Worm (Caenorhabditis elegans) whole organism, L2 larva: ENCODE results near the gene fbxa-211.

ENCODE experiments used
- F13H6.1 ChIP-seq: sonication (generic microtip); optimal IDR thresholded peaks from 2 replicates; lab custom pipeline; 2016; ENCODE audit warnings: missing genetic modification characterization, missing compliant biosample characterization
- R02D3.7 ChIP-seq: fragments of 150-350 bp; optimal IDR thresholded peaks from 2 replicates; lab custom pipeline; 2014; ENCODE audit warnings: missing biosample characterization, missing genetic modification characterization
- Y55F3AM.14 ChIP-seq: fragments of 200-800 bp; sonication (Bioruptor generic); optimal IDR thresholded peaks from 2 replicates; lab custom pipeline; 2018; ENCODE audit warnings: mild to moderate bottlenecking, missing genetic modification characterization, missing compliant biosample characterization
- ZK546.5 ChIP-seq: sonication (generic microtip); optimal IDR thresholded peaks from 2 replicates; lab custom pipeline; 2017; ENCODE audit warnings: missing biosample characterization, missing genetic modification characterization
- alr-1 ChIP-seq: fragments of 150-350 bp; optimal IDR thresholded peaks from 2 replicates; lab custom pipeline; 2014; ENCODE audit warnings: missing biosample characterization, missing genetic modification characterization
- aly-2 ChIP-seq: fragments of 150-350 bp; optimal IDR thresholded peaks from 2 replicates; lab custom pipeline; 2014; ENCODE audit warnings: missing biosample characterization, missing genetic modification characterization
- blmp-1 ChIP-seq: sonication (generic microtip); optimal IDR thresholded peaks from 2 replicates; lab custom pipeline; 2017; ENCODE audit warnings: missing genetic modification characterization, mild to moderate bottlenecking, missing compliant biosample characterization, antibody characterized with exemption, moderate library complexity; ENCODE audit not compliant: insufficient read depth
- ceh-16 ChIP-seq: fragments of 150-350 bp; optimal IDR thresholded peaks from 2 replicates; lab custom pipeline; 2014; ENCODE audit warnings: missing biosample characterization, missing genetic modification characterization
- ceh-82 ChIP-seq: fragments of 150-350 bp; optimal IDR thresholded peaks from 2 replicates; lab custom pipeline; 2014; ENCODE audit warnings: missing biosample characterization, missing genetic modification characterization
- egl-27 ChIP-seq: sonication (generic microtip); optimal IDR thresholded peaks from 3 replicates; lab custom pipeline; 2017; ENCODE audit warnings: missing biosample characterization, missing genetic modification reagents, missing genetic modification characterization
- elt-1 ChIP-seq: fragments of 150-350 bp; optimal IDR thresholded peaks from 2 replicates; lab custom pipeline; 2014; ENCODE audit warnings: missing biosample characterization, missing genetic modification characterization
- elt-3 ChIP-seq: sonication (generic microtip); optimal IDR thresholded peaks from 2 replicates; lab custom pipeline; 2017; ENCODE audit warnings: missing biosample characterization, missing genetic modification characterization
- fos-1 ChIP-seq: fragments of 150-350 bp; optimal IDR thresholded peaks from 2 replicates; lab custom pipeline; 2014; ENCODE audit warnings: missing biosample characterization, missing genetic modification characterization
- gmeb-1 ChIP-seq: fragments of 150-350 bp; optimal IDR thresholded peaks from 2 replicates; lab custom pipeline; 2014; ENCODE audit warnings: missing biosample characterization, missing genetic modification characterization
- lin-13 ChIP-seq: fragments of 150-350 bp; optimal IDR thresholded peaks from 2 replicates; lab custom pipeline; 2014; ENCODE audit warnings: missing biosample characterization, missing genetic modification reagents, missing genetic modification characterization
- lin-39 ChIP-seq: fragments of 150-350 bp; optimal IDR thresholded peaks from 2 replicates; lab custom pipeline; 2014; ENCODE audit warnings: missing biosample characterization, missing genetic modification reagents, missing genetic modification characterization
- lsy-2 ChIP-seq, 2 experiments: fragments of 150-350 bp in 1 of 2; sonication (generic microtip) in 1 of 2; optimal IDR thresholded peaks; 2 replicates each; lab custom pipeline; 2014 to 2017; ENCODE audit warnings: missing biosample characterization in 2 of 2, missing genetic modification characterization in 2 of 2
- mab-5 ChIP-seq: fragments of 150-350 bp; optimal IDR thresholded peaks from 2 replicates; lab custom pipeline; 2014; ENCODE audit warnings: missing biosample characterization, missing genetic modification characterization
- mbf-1 ChIP-seq: sonication (generic microtip); optimal IDR thresholded peaks from 2 replicates; lab custom pipeline; 2017; ENCODE audit warnings: missing biosample characterization, missing genetic modification characterization
- mdl-1 ChIP-seq, 2 experiments: fragments of 150-350 bp in 1 of 2; sonication (generic microtip) in 1 of 2; optimal IDR thresholded peaks; 2 replicates each; lab custom pipeline; 2017; ENCODE audit warnings: missing biosample characterization in 2 of 2, missing genetic modification characterization in 2 of 2
- nhr-10 ChIP-seq: sonication (generic microtip); optimal IDR thresholded peaks from 2 replicates; lab custom pipeline; 2017; ENCODE audit warnings: missing biosample characterization, missing genetic modification characterization
- nhr-11 ChIP-seq: fragments of 150-350 bp; optimal IDR thresholded peaks from 2 replicates; lab custom pipeline; 2014; ENCODE audit warnings: missing biosample characterization, missing genetic modification characterization
- nhr-12 ChIP-seq: fragments of 150-350 bp; optimal IDR thresholded peaks from 2 replicates; lab custom pipeline; 2014; ENCODE audit warnings: missing biosample characterization, missing genetic modification characterization
- nhr-129 ChIP-seq: fragments of 150-350 bp; optimal IDR thresholded peaks from 2 replicates; lab custom pipeline; 2014; ENCODE audit warnings: missing biosample characterization, missing genetic modification characterization
- nhr-21 ChIP-seq: fragments of 150-350 bp; optimal IDR thresholded peaks from 2 replicates; lab custom pipeline; 2014; ENCODE audit warnings: missing biosample characterization, missing genetic modification characterization
- nhr-23 ChIP-seq: fragments of 150-350 bp; optimal IDR thresholded peaks from 2 replicates; lab custom pipeline; 2014; ENCODE audit warnings: missing biosample characterization, missing genetic modification reagents, missing genetic modification characterization
- nhr-237 ChIP-seq: fragments of 150-350 bp; optimal IDR thresholded peaks from 2 replicates; lab custom pipeline; 2014; ENCODE audit warnings: missing biosample characterization, missing genetic modification characterization
- nhr-25 ChIP-seq: fragments of 150-350 bp; sonication (generic microtip); optimal IDR thresholded peaks from 3 replicates; lab custom pipeline; 2014; ENCODE audit warnings: missing biosample characterization, missing genetic modification characterization
- nhr-6 ChIP-seq: fragments of 150-350 bp; optimal IDR thresholded peaks from 2 replicates; lab custom pipeline; 2014; ENCODE audit warnings: missing biosample characterization, missing genetic modification characterization
- nhr-77 ChIP-seq: fragments of 150-350 bp; optimal IDR thresholded peaks from 2 replicates; lab custom pipeline; 2014; ENCODE audit warnings: missing biosample characterization, missing genetic modification characterization
- peb-1 ChIP-seq: fragments of 150-350 bp; optimal IDR thresholded peaks from 2 replicates; lab custom pipeline; 2014; ENCODE audit warnings: missing biosample characterization, missing genetic modification characterization
- skn-1 ChIP-seq: sonication (generic microtip); optimal IDR thresholded peaks from 2 replicates; lab custom pipeline; 2017; ENCODE audit warnings: missing biosample characterization, missing genetic modification characterization
- sma-3 ChIP-seq: sonication (generic microtip); optimal IDR thresholded peaks from 2 replicates; lab custom pipeline; 2016; ENCODE audit warnings: missing genetic modification reagents, missing genetic modification characterization, missing compliant biosample characterization
- sma-9 ChIP-seq, 2 experiments: fragments of 150-350 bp in 1 of 2; sonication (generic microtip) in 1 of 2; optimal IDR thresholded peaks; 2 replicates each; lab custom pipeline; 2014 to 2016; ENCODE audit warnings: missing genetic modification characterization in 2 of 2, mild to moderate bottlenecking in 1 of 2, missing biosample characterization in 1 of 2, missing compliant biosample characterization in 1 of 2, missing genetic modification reagents in 1 of 2, moderate library complexity in 1 of 2
- snpc-4 ChIP-seq: fragments of 150-350 bp; optimal IDR thresholded peaks from 2 replicates; lab custom pipeline; 2014; ENCODE audit warnings: missing biosample characterization, missing genetic modification characterization
- unc-39 ChIP-seq: fragments of 150-350 bp; optimal IDR thresholded peaks from 2 replicates; lab custom pipeline; 2014; ENCODE audit warnings: missing biosample characterization, missing genetic modification characterization
- unc-55 ChIP-seq: fragments of 150-350 bp; sonication (generic microtip); optimal IDR thresholded peaks from 3 replicates; lab custom pipeline; 2014; ENCODE audit warnings: missing biosample characterization, missing genetic modification reagents, missing genetic modification characterization
- unc-62 ChIP-seq: fragments of 150-350 bp; optimal IDR thresholded peaks from 2 replicates; lab custom pipeline; 2014; ENCODE audit warnings: missing biosample characterization, missing genetic modification reagents, missing genetic modification characterization
- zag-1 ChIP-seq: fragments of 150-350 bp; optimal IDR thresholded peaks from 2 replicates; lab custom pipeline; 2014; ENCODE audit warnings: missing biosample characterization, missing genetic modification characterization
- ztf-11 ChIP-seq: sonication (generic microtip); optimal IDR thresholded peaks from 2 replicates; lab custom pipeline; 2017; ENCODE audit warnings: missing biosample characterization, missing genetic modification characterization
- ztf-4 ChIP-seq: fragments of 150-350 bp; optimal IDR thresholded peaks from 2 replicates; lab custom pipeline; 2014; ENCODE audit warnings: missing biosample characterization, missing genetic modification characterization

Gene fbxa-211

ce11 chrV:18109449-18109848 is 17.9 kb upstream of the fbxa-211 start:
- TF ChIP-seq egl-27 (tag; lab: Kevin White, UChicago), result no peak
- no peak for TF ChIP-seq sma-3

- TF ChIP-seq unc-55 (GFP tag; lab: Kevin White, UChicago), result peak; percentile 45
Measured at ce11 chrV:18115054-18115453, 12.3 kb upstream of the fbxa-211 start.

ce11 chrV:18123639-18124038 is 3.7 kb upstream of the fbxa-211 start, which contains the start of gene fbxa-107:
TSS of gene fbxa-107 (plus strand) at chrV:18123939.
- TF ChIP-seq nhr-129 (no peak), skn-1 (tag; lab: Kevin White, UChicago) (no peak), nhr-6 (tag; lab: Kevin White, UChicago) (no peak), aly-2 (tag; lab: Kevin White, UChicago) (no peak), peb-1 (tag; lab: Kevin White, UChicago) (no peak), elt-1 (tag; lab: Kevin White, UChicago) (no peak), unc-39 (no peak), nhr-10 (tag; lab: Kevin White, UChicago) (no peak), mab-5 (tag; lab: Kevin White, UChicago) (no peak), zag-1 (tag; lab: Kevin White, UChicago) (no peak), mbf-1 (tag; lab: Kevin White, UChicago) (no peak)

ce11 chrV:18125075-18125474 is 2.2 kb upstream of the fbxa-211 start, which contains the start of gene fbxa-210:
TSS of gene fbxa-210 (plus strand) at chrV:18125375.
- TF ChIP-seq F13H6.1 (tag; lab: Kevin White, UChicago) (no peak), nhr-11 (tag; lab: Kevin White, UChicago) (no peak), ceh-16 (tag; lab: Kevin White, UChicago) (no peak), nhr-23 (tag; lab: Kevin White, UChicago) (no peak), ceh-82 (tag; lab: Kevin White, UChicago) (no peak), unc-62 (no peak), Y55F3AM.14 (no peak), mab-5 (tag; lab: Kevin White, UChicago) (no peak), fos-1 (tag; lab: Kevin White, UChicago) (no peak), blmp-1 (no peak), nhr-129 (no peak), ztf-4 (tag; lab: Kevin White, UChicago) (no peak), zag-1 (tag; lab: Kevin White, UChicago) (no peak), nhr-237 (tag; lab: Kevin White, UChicago) (no peak), nhr-77 (tag; lab: Kevin White, UChicago) (no peak)

- TF ChIP-seq peb-1 (tag; lab: Kevin White, UChicago) (no peak), R02D3.7 (no peak), nhr-12 (tag; lab: Kevin White, UChicago) (no peak), ceh-82 (tag; lab: Kevin White, UChicago) (no peak), unc-62 (no peak), lsy-2 (tag; optimal IDR thresholded peaks at IDR 0.05; lab: Kevin White, UChicago) (no peak), lin-39 (tag; lab: Kevin White, UChicago) (no peak), nhr-10 (tag; lab: Kevin White, UChicago) (no peak), nhr-11 (tag; lab: Kevin White, UChicago) (no peak), gmeb-1 (tag; lab: Kevin White, UChicago) (no peak), blmp-1 (no peak), elt-3 (tag; lab: Kevin White, UChicago) (no peak)
- TF ChIP-seq, all 48 proteins: peak for 0
Measured at ce11 chrV:18128545-18128944, 1.2 kb downstream of the fbxa-211 start.

ce11 chrV:18131049-18131448 is 3.7 kb downstream of the fbxa-211 start, which contains the start of gene Y37H2A.12:
TSS of gene Y37H2A.12 (minus strand) at chrV:18131129.
- TF ChIP-seq ceh-16 (tag; lab: Kevin White, UChicago) (no peak), unc-39 (no peak), nhr-21 (tag; lab: Kevin White, UChicago) (no peak), nhr-25 (tag; lab: Kevin White, UChicago) (no peak), alr-1 (tag; lab: Kevin White, UChicago) (no peak), ceh-82 (tag; lab: Kevin White, UChicago) (no peak), snpc-4 (tag; lab: Kevin White, UChicago) (no peak), unc-55 (GFP tag; lab: Kevin White, UChicago) (no peak), aly-2 (tag; lab: Kevin White, UChicago) (no peak), nhr-12 (tag; lab: Kevin White, UChicago) (no peak), lin-39 (tag; lab: Kevin White, UChicago) (no peak), unc-62 (no peak), mdl-1 (tag; optimal IDR thresholded peaks at IDR 0.05; lab: Kevin White, UChicago) (no peak), gmeb-1 (tag; lab: Kevin White, UChicago) (no peak), R02D3.7 (no peak), ZK546.5 (tag; lab: Kevin White, UChicago) (no peak), sma-9 (GFP tag; optimal IDR thresholded peaks at IDR 0.05; lab: Kevin White, UChicago) (no peak), sma-9 (tag; optimal IDR thresholded peaks at IDR 0.05; lab: Kevin White, UChicago) (no peak), ztf-11 (tag; lab: Kevin White, UChicago) (no peak), lin-13 (GFP tag; lab: Kevin White, UChicago) (no peak)
